Worm (Caenorhabditis elegans): Measurements from ENCODE around the gene nep-3.

ce11 chrII:3901108-3901507 lies 24.1 kb upstream of the nep-3 start, which contains the start of gene F53C3.4:
- TF ChIP-seq hlh-13 (GFP tag; optimal IDR thresholded peaks at IDR 0.05), result no peak
- TF ChIP-seq che-1 (tag; optimal IDR thresholded peaks at IDR 0.05), result no peak
- TF ChIP-seq ama-1 (optimal IDR thresholded peaks at IDR 0.05), result no peak
- no peak for TF ChIP-seq K09A11.1 (tag; optimal IDR thresholded peaks at IDR 0.05; ENCODE audit: insufficient read depth)
- TF ChIP-seq elt-2 (tag; optimal IDR thresholded peaks at IDR 0.05), result no peak
- TF ChIP-seq odd-2 (tag; optimal IDR thresholded peaks at IDR 0.05), result no peak
- no peak for TF ChIP-seq unc-86 (tag; optimal IDR thresholded peaks at IDR 0.05)
- TF ChIP-seq fkh-10 (GFP tag; optimal IDR thresholded peaks at IDR 0.05), result no peak
- TF ChIP-seq rnt-1 (tag; optimal IDR thresholded peaks at IDR 0.05), result no peak
- no peak for TF ChIP-seq pqm-1 (tag; optimal IDR thresholded peaks at IDR 0.05)
- no peak for TF ChIP-seq madf-2 (tag; optimal IDR thresholded peaks at IDR 0.05)
- TF ChIP-seq ttx-3 (tag; optimal IDR thresholded peaks at IDR 0.05), result no peak
- TF ChIP-seq nhr-11 (tag; optimal IDR thresholded peaks at IDR 0.05), result no peak
